Worm (Caenorhabditis elegans) whole organism, mixed stage, embryonic: ENCODE data around the gene cdc-50.B.

Source experiments
- blmp-1 ChIP-seq: fragments of 150-350 bp; optimal IDR thresholded peaks from 2 replicates; lab custom pipeline; 2014; ENCODE audit warnings: missing biosample characterization, missing genetic modification characterization
- elt-3 ChIP-seq: fragments of 150-350 bp; optimal IDR thresholded peaks from 2 replicates; lab custom pipeline; 2014; ENCODE audit warnings: missing biosample characterization, missing genetic modification characterization
- lin-13 ChIP-seq: fragments of 150-350 bp; optimal IDR thresholded peaks from 2 replicates; lab custom pipeline; 2014; ENCODE audit warnings: missing biosample characterization, missing genetic modification characterization
- lsy-2 ChIP-seq: fragments of 150-350 bp; optimal IDR thresholded peaks from 2 replicates; lab custom pipeline; 2014; ENCODE audit warnings: missing biosample characterization, missing genetic modification characterization
- nhr-12 ChIP-seq: fragments of 150-350 bp; optimal IDR thresholded peaks from 2 replicates; lab custom pipeline; 2014; ENCODE audit warnings: missing biosample characterization, missing genetic modification characterization
- nhr-237 ChIP-seq: fragments of 150-350 bp; optimal IDR thresholded peaks from 2 replicates; lab custom pipeline; 2014; ENCODE audit warnings: missing biosample characterization, missing genetic modification characterization
- nhr-28 ChIP-seq: fragments of 150-350 bp; optimal IDR thresholded peaks from 2 replicates; lab custom pipeline; 2014; ENCODE audit warnings: missing biosample characterization, missing genetic modification characterization
- nhr-76 ChIP-seq: sonication (generic microtip); optimal IDR thresholded peaks from 2 replicates; lab custom pipeline; 2017; ENCODE audit warnings: missing biosample characterization, missing genetic modification characterization
- pha-4 ChIP-seq: fragments of 150-350 bp; optimal IDR thresholded peaks from 2 replicates; lab custom pipeline; 2018; ENCODE audit warnings: missing biosample characterization, missing genetic modification reagents, missing genetic modification characterization
- sptf-1 ChIP-seq: sonication (generic microtip); optimal IDR thresholded peaks from 2 replicates; lab custom pipeline; 2017; ENCODE audit warnings: mild to moderate bottlenecking, missing genetic modification characterization, moderate library complexity, missing compliant biosample characterization
- unc-39 ChIP-seq: fragments of 150-350 bp; optimal IDR thresholded peaks from 2 replicates; lab custom pipeline; 2014; ENCODE audit warnings: missing biosample characterization, missing genetic modification characterization
- unc-62 ChIP-seq: fragments of 150-350 bp; optimal IDR thresholded peaks from 2 replicates; lab custom pipeline; 2014; ENCODE audit warnings: missing biosample characterization, missing genetic modification reagents, missing genetic modification characterization
- zip-8 ChIP-seq: fragments of 150-350 bp; optimal IDR thresholded peaks from 2 replicates; lab custom pipeline; 2014; ENCODE audit warnings: missing biosample characterization, missing genetic modification characterization
- ztf-11 ChIP-seq: fragments of 150-350 bp; optimal IDR thresholded peaks from 2 replicates; lab custom pipeline; 2014; ENCODE audit warnings: missing biosample characterization, missing genetic modification characterization

DNA sequence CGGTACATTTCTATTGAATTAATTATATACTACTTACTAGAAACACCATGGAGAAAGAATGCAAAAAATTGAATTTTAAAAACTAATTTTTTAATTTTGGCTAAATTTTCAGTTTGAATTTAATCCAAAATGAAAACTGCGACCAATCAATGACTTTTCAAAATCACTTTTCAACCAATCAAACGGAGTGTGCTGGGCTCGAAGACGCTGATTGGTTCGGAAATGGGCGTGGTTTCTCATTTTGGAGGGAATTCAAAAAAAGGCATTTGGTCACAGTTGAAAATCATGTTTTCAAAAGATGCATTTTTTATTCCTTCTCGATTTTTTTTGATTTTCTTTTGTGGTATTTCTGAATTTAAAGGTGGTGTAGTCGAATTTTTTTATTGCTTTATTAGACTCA is 15.7 kb upstream of the cdc-50.B start:
- no peak for TF ChIP-seq ztf-11 (tag; lab: Kevin White, UChicago)
- TF ChIP-seq lin-13 (tag; lab: Kevin White, UChicago), result no peak
- TF ChIP-seq elt-3 (tag; lab: Kevin White, UChicago), result no peak
- TF ChIP-seq unc-39 (tag; lab: Kevin White, UChicago), result no peak
- TF ChIP-seq lsy-2 (tag; lab: Kevin White, UChicago), result no peak
- TF ChIP-seq unc-62 (GFP tag; lab: Kevin White, UChicago), result no peak
- no peak for TF ChIP-seq pha-4 (tag; lab: Kevin White, UChicago)
- TF ChIP-seq blmp-1, result no peak
- no peak for TF ChIP-seq nhr-237 (tag; lab: Kevin White, UChicago)
- TF ChIP-seq nhr-76 (tag; lab: Kevin White, UChicago), result no peak
- no peak for TF ChIP-seq sptf-1 (tag; lab: Kevin White, UChicago)
- TF ChIP-seq nhr-12 (tag; lab: Kevin White, UChicago), result no peak
- no peak for TF ChIP-seq zip-8
- TF ChIP-seq nhr-28 (tag; lab: Kevin White, UChicago), result no peak
